Worm (Caenorhabditis elegans) whole organism, L4 larva: Measurements from ENCODE around the gene ttr-53.
A peak's percentile ranks its signal among the peaks of the same experiment; 100 is the strongest.

ENCODE experiments used
- F26F4.8 ChIP-seq: fragments of 200-800 bp; sonication (Bioruptor generic); conservative IDR thresholded peaks from 2 replicates; pipeline ENCODE4 v1.3.6; 2022; ENCODE audit warnings: missing genetic modification characterization, missing compliant biosample characterization
- F37D6.2 ChIP-seq: sonication (generic microtip); optimal IDR thresholded peaks from 2 replicates; lab custom pipeline; 2016; ENCODE audit warnings: mild to moderate bottlenecking, missing genetic modification characterization, missing compliant biosample characterization
- T26A8.4 ChIP-seq: fragments of 200-800 bp; sonication (Bioruptor generic); IDR thresholded peaks from 2 replicates; pipeline ENCODE4 v1.3.6; 2022; ENCODE audit warnings: missing genetic modification characterization, missing compliant biosample characterization
- ZK337.2 ChIP-seq: fragments of 200-800 bp; sonication (Bioruptor generic); IDR thresholded peaks from 2 replicates; pipeline ENCODE4 v1.3.6; 2022; ENCODE audit warnings: missing genetic modification reagents, missing genetic modification characterization, missing compliant biosample characterization
- aha-1 ChIP-seq: fragments of 150-350 bp; peaks from one replicate; lab custom pipeline; 2014; ENCODE audit warnings: missing biosample characterization, missing genetic modification characterization
- ceh-32 ChIP-seq: sonication (generic microtip); optimal IDR thresholded peaks from 2 replicates; lab custom pipeline; 2016; ENCODE audit warnings: mild to moderate bottlenecking, missing genetic modification characterization, missing compliant biosample characterization; ENCODE audit not compliant: poor library complexity
- ceh-44 ChIP-seq: fragments of 200-800 bp; sonication (Bioruptor generic); IDR thresholded peaks from 2 replicates; pipeline ENCODE4 v1.3.6; 2022; ENCODE audit warnings: missing genetic modification reagents, missing genetic modification characterization, missing compliant biosample characterization
- ceh-62 ChIP-seq: sonication (generic microtip); optimal IDR thresholded peaks from 2 replicates; lab custom pipeline; 2017; ENCODE audit warnings: missing biosample characterization, missing genetic modification characterization
- daf-16 ChIP-seq, 3 experiments: sonication (generic microtip); optimal IDR thresholded peaks; 2 replicates each; lab custom pipeline; 2016 to 2017; ENCODE audit warnings: missing genetic modification characterization in 3 of 3, missing genetic modification reagents in 3 of 3, mild to moderate bottlenecking in 2 of 3, missing compliant biosample characterization in 2 of 3, missing biosample characterization in 1 of 3, moderate library complexity in 1 of 3
- daf-19 ChIP-seq: fragments of 200-800 bp; sonication (Bioruptor generic); conservative IDR thresholded peaks from 2 replicates; pipeline ENCODE4 v1.3.6; 2022; ENCODE audit warnings: missing genetic modification characterization, missing compliant biosample characterization
- dmd-6 ChIP-seq: fragments of 200-800 bp; sonication (Bioruptor generic); IDR thresholded peaks from 2 replicates; pipeline ENCODE4 v1.3.6; 2022; ENCODE audit warnings: missing genetic modification reagents, missing genetic modification characterization, missing compliant biosample characterization
- dmd-9 ChIP-seq: fragments of 200-800 bp; sonication (Bioruptor generic); IDR thresholded peaks from 2 replicates; pipeline ENCODE4 v1.3.6; 2022; ENCODE audit warnings: missing genetic modification reagents, missing genetic modification characterization, missing compliant biosample characterization
- dpl-1 ChIP-seq: fragments of 150-350 bp; optimal IDR thresholded peaks from 2 replicates; lab custom pipeline; 2014; ENCODE audit warnings: missing biosample characterization, missing genetic modification reagents, missing genetic modification characterization
- egl-43 ChIP-seq: fragments of 200-800 bp; sonication (Bioruptor generic); IDR thresholded peaks from 2 replicates; pipeline ENCODE4 v1.3.6; 2022; ENCODE audit warnings: missing genetic modification reagents, missing genetic modification characterization, missing compliant biosample characterization
- fkh-10 ChIP-seq: fragments of 150-350 bp; optimal IDR thresholded peaks from 2 replicates; lab custom pipeline; 2014; ENCODE audit warnings: missing biosample characterization, missing genetic modification reagents, missing genetic modification characterization
- gei-8 ChIP-seq: fragments of 200-800 bp; sonication (Bioruptor generic); optimal IDR thresholded peaks from 2 replicates; lab custom pipeline; 2018; ENCODE audit warnings: mild to moderate bottlenecking, missing genetic modification characterization, missing compliant biosample characterization
- hlh-11 ChIP-seq: fragments of 200-800 bp; sonication (Bioruptor generic); optimal IDR thresholded peaks from 2 replicates; lab custom pipeline; 2018; ENCODE audit warnings: mild to moderate bottlenecking, missing genetic modification characterization, missing compliant biosample characterization
- hmg-1.1 ChIP-seq: fragments of 200-800 bp; sonication (Bioruptor generic); IDR thresholded peaks from 2 replicates; pipeline ENCODE4 v1.3.6; 2022; ENCODE audit warnings: missing genetic modification reagents, missing genetic modification characterization, missing compliant biosample characterization
- lin-38 ChIP-seq: fragments of 200-800 bp; sonication (Bioruptor generic); IDR thresholded peaks from 2 replicates; pipeline ENCODE4 v1.3.6; 2022; ENCODE audit warnings: missing genetic modification reagents, missing genetic modification characterization, missing compliant biosample characterization
- nhr-102 ChIP-seq: sonication (generic microtip); optimal IDR thresholded peaks from 2 replicates; lab custom pipeline; 2016; ENCODE audit warnings: mild to moderate bottlenecking, missing genetic modification characterization, moderate library complexity, missing compliant biosample characterization
- nhr-111 ChIP-seq: fragments of 200-800 bp; sonication (Bioruptor generic); optimal IDR thresholded peaks from 2 replicates; lab custom pipeline; 2018; ENCODE audit warnings: mild to moderate bottlenecking, missing genetic modification characterization, missing compliant biosample characterization
- nhr-237 ChIP-seq: sonication (generic microtip); optimal IDR thresholded peaks from 2 replicates; lab custom pipeline; 2017; ENCODE audit warnings: missing biosample characterization, missing genetic modification characterization
- nhr-25 ChIP-seq: sonication (generic microtip); optimal IDR thresholded peaks from 2 replicates; lab custom pipeline; 2017; ENCODE audit warnings: missing genetic modification characterization, mild to moderate bottlenecking, missing compliant biosample characterization, antibody characterized with exemption, moderate library complexity, borderline replicate concordance; ENCODE audit not compliant: insufficient read depth
- nhr-28 ChIP-seq: fragments of 150-350 bp; optimal IDR thresholded peaks from 2 replicates; lab custom pipeline; 2014; ENCODE audit warnings: missing biosample characterization, missing genetic modification characterization
- nhr-6 ChIP-seq: fragments of 150-350 bp; optimal IDR thresholded peaks from 2 replicates; lab custom pipeline; 2014; ENCODE audit warnings: missing biosample characterization, missing genetic modification characterization
- php-3 ChIP-seq: fragments of 200-800 bp; sonication (Bioruptor generic); IDR thresholded peaks from 2 replicates; pipeline ENCODE4 v1.3.6; 2022; ENCODE audit warnings: missing genetic modification reagents, missing genetic modification characterization, missing compliant biosample characterization
- sdz-12 ChIP-seq: fragments of 200-800 bp; sonication (Bioruptor generic); optimal IDR thresholded peaks from 2 replicates; lab custom pipeline; 2018; ENCODE audit warnings: mild to moderate bottlenecking, missing genetic modification characterization, missing compliant biosample characterization
- snpc-4 ChIP-seq: fragments of 150-350 bp; optimal IDR thresholded peaks from 2 replicates; lab custom pipeline; 2014; ENCODE audit warnings: missing biosample characterization, missing genetic modification characterization
- spr-3 ChIP-seq: fragments of 200-800 bp; sonication (Bioruptor generic); optimal IDR thresholded peaks from 2 replicates; lab custom pipeline; 2018; ENCODE audit warnings: mild to moderate bottlenecking, missing genetic modification characterization, missing compliant biosample characterization
- unc-62 ChIP-seq, 3 experiments: fragments of 150-350 bp in 1 of 3; sonication (generic microtip); optimal IDR thresholded peaks in 2 of 3; peaks in 1 of 3; 1 replicate in 1 of 3; 2 replicates in 2 of 3; lab custom pipeline; 2014 to 2017; ENCODE audit warnings: missing biosample characterization in 3 of 3, missing genetic modification characterization in 3 of 3, missing genetic modification reagents in 3 of 3, missing genotype in 1 of 3
- zip-11 ChIP-seq: fragments of 200-800 bp; sonication (Bioruptor generic); IDR thresholded peaks from 2 replicates; pipeline ENCODE4 v1.3.6; 2022; ENCODE audit warnings: missing genetic modification characterization, missing compliant biosample characterization

ttr-53 gene

ce11 chrIV:10143640-10144039, 14.2 kb upstream of the ttr-53 start, which contains the start of gene msp-38:
TSS of gene msp-38 (minus strand) at chrIV:10143740.
- TF ChIP-seq hlh-11 (tag; lab: Kevin White, UChicago): no peak
- TF ChIP-seq lin-38: no peak
- no peak for TF ChIP-seq egl-43 (GFP tag; lab: Robert Waterston, UW)
- no peak for TF ChIP-seq zip-11
- no peak for TF ChIP-seq ceh-62 (tag; lab: Kevin White, UChicago)
- TF ChIP-seq dmd-9: no peak
- no peak for TF ChIP-seq ZK337.2 (GFP tag; lab: Robert Waterston, UW)
- TF ChIP-seq ceh-44: no peak
- TF ChIP-seq aha-1 (tag; lab: Kevin White, UChicago): no peak
- no peak for TF ChIP-seq nhr-25 (tag; lab: Kevin White, UChicago)
- TF ChIP-seq spr-3 (GFP tag; lab: Kevin White, UChicago): no peak
- no peak for TF ChIP-seq nhr-28
- TF ChIP-seq nhr-102 (tag; lab: Kevin White, UChicago): no peak

DNA sequence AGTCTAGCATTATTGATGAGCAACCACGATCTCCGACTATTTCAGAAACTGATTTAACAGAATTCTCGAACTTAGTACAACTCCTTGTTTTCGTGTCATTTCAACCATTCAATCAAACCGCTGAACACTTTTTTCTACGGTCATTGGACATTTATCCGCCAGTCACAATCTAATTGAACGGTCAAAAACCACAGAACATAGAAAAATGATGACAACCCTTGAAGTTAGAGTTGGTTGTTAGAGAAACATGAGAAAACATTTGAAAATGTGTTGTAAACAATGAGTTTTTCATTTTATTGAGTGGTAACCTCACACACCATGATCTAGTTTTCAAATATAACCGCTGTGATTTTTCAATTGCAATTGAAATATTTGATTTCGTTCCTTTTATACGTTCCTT, 13.4 kb upstream of the ttr-53 start:
- TF ChIP-seq T26A8.4 (no peak), daf-16 (GFP tag; optimal IDR thresholded peaks at IDR 0.05; lab: Kevin White, UChicago) (no peak), daf-16 (tag; optimal IDR thresholded peaks at IDR 0.05; lab: Kevin White, UChicago) (peak; percentile 46)

ce11 chrIV:10144909-10145308, 12.9 kb upstream of the ttr-53 start:
- TF ChIP-seq unc-62 (GFP tag; optimal IDR thresholded peaks at IDR 0.05 in 1 of 2; lab: Kevin White, UChicago): peak in 1 of 2 experiments; percentile 9
- TF ChIP-seq unc-62 (tag; optimal IDR thresholded peaks at IDR 0.05; lab: Kevin White, UChicago): no peak
- no peak for TF ChIP-seq nhr-237 (tag; lab: Kevin White, UChicago)

DNA sequence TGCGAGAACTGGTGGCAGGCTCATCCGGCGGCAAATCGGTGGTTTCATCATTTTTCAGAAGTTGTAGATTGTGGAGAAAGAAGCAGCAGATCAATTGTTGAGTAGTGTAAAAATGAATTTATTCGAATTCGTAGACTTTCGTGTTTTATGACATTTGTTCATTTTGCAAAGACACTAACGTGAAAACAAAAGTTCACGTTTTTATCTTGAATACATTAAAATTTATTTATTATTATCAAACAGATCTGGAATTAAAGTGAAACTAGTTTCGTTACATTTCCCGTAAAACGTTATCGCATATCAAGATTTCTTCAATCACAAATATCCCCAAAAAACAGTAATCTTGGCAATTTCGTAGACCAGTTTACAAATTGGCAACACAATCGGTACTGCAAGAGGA, 11.0 kb upstream of the ttr-53 start, which contains the start of gene T14G10.8:
Gene T14G10.8 (minus strand): TSS at position 101 of the 400 bp plus-strand sequence.
- TF ChIP-seq zip-11 (no peak), spr-3 (GFP tag; lab: Kevin White, UChicago) (no peak), ZK337.2 (GFP tag; lab: Robert Waterston, UW) (no peak), nhr-111 (GFP tag; lab: Kevin White, UChicago) (no peak), snpc-4 (no peak), F37D6.2 (tag; lab: Kevin White, UChicago) (no peak), nhr-6 (no peak), sdz-12 (GFP tag; lab: Kevin White, UChicago) (no peak), daf-19 (GFP tag; lab: Robert Waterston, UW) (no peak), ceh-32 (tag; lab: Kevin White, UChicago) (no peak), dmd-6 (GFP tag; lab: Robert Waterston, UW) (no peak), F26F4.8 (GFP tag; lab: Robert Waterston, UW) (no peak), hmg-1.1 (GFP tag; lab: Robert Waterston, UW) (no peak), dpl-1 (GFP tag; lab: Kevin White, UChicago) (no peak), php-3 (GFP tag; lab: Robert Waterston, UW) (no peak), gei-8 (no peak)
- TF ChIP-seq, all 104 proteins: peak for 0

DNA sequence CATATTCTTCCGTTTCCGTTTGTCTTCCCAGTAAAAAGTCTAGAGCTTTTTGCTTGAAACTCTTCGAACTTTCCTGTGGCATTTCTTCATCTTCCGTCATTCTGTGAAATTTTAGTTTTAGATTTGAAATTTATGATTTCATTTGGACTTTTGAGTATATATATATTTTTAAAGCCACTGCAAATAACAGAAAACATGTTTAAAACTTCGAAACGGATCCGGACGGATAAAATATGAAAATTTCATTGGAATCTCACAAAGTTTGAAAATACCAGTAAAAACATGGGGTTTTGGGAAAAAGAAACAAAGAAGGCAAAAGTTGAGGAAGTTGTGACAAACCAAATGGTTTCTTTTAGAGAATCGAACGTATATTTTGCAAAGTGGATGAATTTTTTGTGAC, 8.9 kb upstream of the ttr-53 start, which contains the start of gene pigs-1:
Gene pigs-1 (minus strand): TSS at position 101 of the 400 bp plus-strand sequence.
- TF ChIP-seq ceh-62 (tag; lab: Kevin White, UChicago): no peak

ce11 chrIV:10150552-10151004, 7.3 kb upstream of the ttr-53 start, which contains the start of gene tsp-12:
TSS of gene tsp-12 (minus strand) at chrIV:10150602.
- TF ChIP-seq fkh-10 (GFP tag; lab: Kevin White, UChicago): peak; percentile 43
- TF ChIP-seq nhr-28: peak; percentile 11
- no peak for TF ChIP-seq unc-62 (GFP tag; optimal IDR thresholded peaks at IDR 0.05 in 1 of 2; lab: Kevin White, UChicago)
- TF ChIP-seq unc-62 (tag; optimal IDR thresholded peaks at IDR 0.05; lab: Kevin White, UChicago): no peak
